Fruit fly (Drosophila melanogaster) S2 (cell line): ENCODE results near the gene CG8202.

ENCODE experiments used
- CG8478 ChIP-seq: fragments of >200 bp; optimal IDR thresholded peaks from 2 replicates; lab custom pipeline; 2018
- CTCF ChIP-seq, 2 experiments: fragments of >200 bp; optimal IDR thresholded peaks; 2 replicates each; lab custom pipeline; 2018

dm6 chr3R:8780689-8781088 is 48.8 kb downstream of the CG8202 start, which contains the start of gene CG33189:
- no peak for TF ChIP-seq CTCF (optimal IDR thresholded peaks at IDR 0.05; lab: Kevin White, UChicago)
- TF ChIP-seq CG8478 (lab: Kevin White, UChicago) = no peak
